Fruit fly (Drosophila melanogaster): Measurements from ENCODE around the gene TBC1D23.

Gene TBC1D23

DNA sequence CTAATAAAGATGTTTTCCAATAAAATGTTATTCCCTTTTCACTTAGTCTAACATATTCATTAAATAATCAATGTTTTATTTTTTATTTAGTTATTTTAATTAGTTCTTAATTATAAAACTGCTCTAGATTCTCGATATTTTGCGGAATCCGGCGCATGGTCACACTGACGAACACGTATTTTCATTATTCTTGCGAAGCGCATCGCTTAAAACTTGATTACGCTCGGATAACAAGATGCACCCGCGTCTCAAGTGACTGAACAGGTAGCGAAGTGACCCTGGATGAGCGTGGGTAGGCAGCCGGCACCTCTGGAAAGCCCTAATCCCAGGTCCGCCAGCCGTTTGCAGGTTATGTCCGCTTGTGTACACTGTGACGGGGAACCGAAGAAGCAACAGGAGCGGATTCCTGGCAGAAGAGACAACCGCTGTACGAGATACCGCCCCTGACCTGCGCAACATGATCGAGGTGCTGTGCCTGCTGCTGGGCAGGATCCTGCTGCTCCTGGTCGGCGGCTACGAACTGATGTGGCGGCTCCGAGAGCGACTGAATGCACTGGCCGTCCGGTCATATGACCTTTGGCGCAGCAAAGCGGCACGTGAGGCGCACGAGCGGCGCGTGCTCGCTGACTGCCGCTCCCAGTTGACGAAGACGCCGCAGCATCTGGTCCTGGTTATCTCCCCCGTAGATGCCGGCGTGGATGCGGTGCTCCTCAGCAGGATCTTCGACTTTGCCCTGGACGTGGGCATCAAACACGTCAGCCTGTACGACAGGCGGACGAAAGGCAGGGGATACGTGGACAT lies 29.6 kb downstream of the TBC1D23 start, which contains the start of gene Tango14 (continued):
- TF ChIP-seq CG1603 (tag; optimal IDR thresholded peaks at IDR 0.05) (no peak), CG10431 (GFP tag; optimal IDR thresholded peaks at IDR 0.05) (no peak), Side (GFP tag; optimal IDR thresholded peaks at IDR 0.05) (no peak), p53 (GFP tag; optimal IDR thresholded peaks at IDR 0.05) (no peak), CG4854 (GFP tag; optimal IDR thresholded peaks at IDR 0.05) (no peak), Rx (GFP tag; IDR thresholded peaks at IDR 0.05) (0 out of 2 replicates have a peak, but pooled peaks have one; percentile 2), ranshi (GFP tag; IDR thresholded peaks at IDR 0.05) (no peak), CG8924 (tag; optimal IDR thresholded peaks at IDR 0.05) (no peak), fd3F (GFP tag; optimal IDR thresholded peaks at IDR 0.05) (no peak), btn (GFP tag; optimal IDR thresholded peaks at IDR 0.05) (no peak), inv (GFP tag; IDR thresholded peaks at IDR 0.05; ENCODE audit: partially characterized antibody) (0 out of 2 replicates have a peak, but pooled peaks have one; percentile 18), HLHmδ (GFP tag; optimal IDR thresholded peaks at IDR 0.05) (no peak), fd64A (GFP tag; optimal IDR thresholded peaks at IDR 0.05) (no peak), Dll (GFP tag; IDR thresholded peaks at IDR 0.05; ENCODE audit: partially characterized antibody) (0 out of 4 replicates have a peak, but pooled peaks have one; percentile 20), CG31388 (GFP tag; optimal IDR thresholded peaks at IDR 0.05) (no peak), CG12659 (GFP tag; optimal IDR thresholded peaks at IDR 0.05) (no peak), crc (GFP tag; optimal IDR thresholded peaks at IDR 0.05) (no peak), Scr (GFP tag; IDR thresholded peaks at IDR 0.05; ENCODE audit: partially characterized antibody) (no peak), NC2α (GFP tag; optimal IDR thresholded peaks at IDR 0.05) (no peak)

DNA sequence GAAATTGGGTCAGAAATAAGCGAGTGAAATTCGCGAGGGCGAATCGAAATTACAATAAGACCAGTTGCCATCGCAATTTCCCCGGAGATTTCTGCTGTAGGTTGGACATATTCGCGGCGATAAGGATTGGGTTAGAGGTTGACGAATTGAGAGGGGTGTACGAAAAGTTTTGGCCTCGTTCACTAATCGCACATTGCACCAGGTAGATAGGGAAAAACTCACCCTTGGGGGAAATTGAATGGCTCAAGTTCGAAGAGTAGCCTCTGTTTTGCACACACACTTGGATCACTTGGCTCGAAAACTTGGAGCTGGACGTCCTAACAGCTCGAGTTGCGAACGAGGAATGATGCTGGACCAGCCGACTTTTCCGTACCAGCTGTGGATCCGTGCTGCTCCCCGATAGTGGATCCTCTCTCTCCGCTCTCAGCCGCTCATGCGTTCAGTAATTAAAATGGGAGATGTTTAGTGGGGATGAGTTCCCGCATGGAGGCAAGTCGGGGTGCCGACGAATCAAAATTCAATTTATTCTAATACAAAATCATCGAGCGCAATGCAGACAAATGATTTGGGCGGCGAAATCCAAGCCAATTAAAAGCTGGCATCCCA lies 34.5 kb downstream of the TBC1D23 start, which contains the start of gene CG5080:
CG5080 (minus strand) TSS at position 349 of the 606 bp plus-strand sequence.
- no peak for TF ChIP-seq sob (GFP tag; IDR thresholded peaks at IDR 0.05)
- no peak for TF ChIP-seq Elba2 (GFP tag; optimal IDR thresholded peaks at IDR 0.05)
- TF ChIP-seq gcm (GFP tag; optimal IDR thresholded peaks at IDR 0.05) = peak; percentile 10

DNA sequence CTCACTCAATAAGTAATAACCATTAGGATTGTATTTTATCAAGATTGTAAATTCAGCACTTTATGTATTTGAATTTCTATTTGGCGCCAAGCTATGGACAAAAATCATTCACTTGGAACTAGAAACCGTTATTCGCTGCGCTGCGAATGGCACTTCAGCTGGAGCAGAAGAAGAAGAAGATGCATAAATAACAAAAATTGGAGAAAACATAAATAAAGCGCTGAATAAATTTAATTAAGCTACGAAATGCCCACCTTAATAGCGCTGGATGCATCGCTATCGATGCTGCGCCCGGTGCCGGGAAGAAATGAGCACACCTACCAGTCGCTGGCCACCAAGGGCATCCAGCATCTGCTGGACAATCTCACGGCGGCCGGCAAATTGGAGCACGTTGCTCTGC lies 35.2 kb downstream of the TBC1D23 start, which contains the start of gene IntS14:
IntS14 (plus strand) TSS at position 150 of the 400 bp plus-strand sequence.
- no peak for TF ChIP-seq zen2 (GFP tag; IDR thresholded peaks at IDR 0.05; ENCODE audit: partially characterized antibody)
- TF ChIP-seq CG4617 (GFP tag; optimal IDR thresholded peaks at IDR 0.05; ENCODE audit: borderline replicate concordance) = peak; percentile 54
- no peak for TF ChIP-seq CG9727 (GFP tag; optimal IDR thresholded peaks at IDR 0.05)
- TF ChIP-seq CG10462 (GFP tag; optimal IDR thresholded peaks at IDR 0.05) = peak; percentile 3
- TF ChIP-seq CG6791 (GFP tag; IDR thresholded peaks at IDR 0.05; ENCODE audit: partially characterized antibody) = 0 out of 3 replicates have a peak, but pooled peaks have one; percentile 23
- no peak for TF ChIP-seq CG15011 (GFP tag; optimal IDR thresholded peaks at IDR 0.05)
- TF ChIP-seq Sry-β (GFP tag; optimal IDR thresholded peaks at IDR 0.05) = no peak
- peak; percentile 89 for TF ChIP-seq MBD-R2 (GFP tag; IDR thresholded peaks at IDR 0.05)
- 0 out of 2 replicates have a peak, but pooled peaks have one; percentile 5 for TF ChIP-seq CG42726 (GFP tag; IDR thresholded peaks at IDR 0.05; ENCODE audit: partially characterized antibody)
- no peak for TF ChIP-seq CG6689 (GFP tag; IDR thresholded peaks at IDR 0.05)
- no peak for TF ChIP-seq CG12942 (GFP tag; optimal IDR thresholded peaks at IDR 0.05)
- TF ChIP-seq CG8478 (optimal IDR thresholded peaks at IDR 0.05) = no peak
- no peak for TF ChIP-seq CG5953 (GFP tag; IDR thresholded peaks at IDR 0.05)
- TF ChIP-seq CG10267 (tag; optimal IDR thresholded peaks at IDR 0.05) = peak; percentile 37
- TF ChIP-seq CG15514 (GFP tag; optimal IDR thresholded peaks at IDR 0.05) = peak; percentile 68
- peak; percentile 37 for TF ChIP-seq Sry-δ (GFP tag; optimal IDR thresholded peaks at IDR 0.05)
- TF ChIP-seq unc-4 (GFP tag; IDR thresholded peaks at IDR 0.05; ENCODE audit: partially characterized antibody) = peak; percentile 37; the same call in 1 of the 2 replicates
- peak; percentile 35 for TF ChIP-seq BEAF-32 (GFP tag; optimal IDR thresholded peaks at IDR 0.05)
- peak; percentile 17 for TF ChIP-seq Ets97D (GFP tag; optimal IDR thresholded peaks at IDR 0.05)
- peak; percentile 9 for TF ChIP-seq CG12659 (GFP tag; optimal IDR thresholded peaks at IDR 0.05)
- no peak for TF ChIP-seq wor (GFP tag; IDR thresholded peaks at IDR 0.05)
- no peak for TF ChIP-seq CG3407 (GFP tag; optimal IDR thresholded peaks at IDR 0.05)
- no peak for TF ChIP-seq ham (GFP tag; IDR thresholded peaks at IDR 0.05)
- no peak for TF ChIP-seq sisA (GFP tag; IDR thresholded peaks at IDR 0.05)

Measured in whole organism, embryonic.